Worm (Caenorhabditis elegans): ENCODE measurements around the gene Y54G11A.4.

Y54G11A.4 gene

ce11 chrII:14244457-14245254 is 48.0 kb upstream of the Y54G11A.4 start (continued):
- no peak for TF ChIP-seq lin-15B (tag; optimal IDR thresholded peaks at IDR 0.05)

ce11 chrII:14247227-14247626 is 45.4 kb upstream of the Y54G11A.4 start:
- no peak for TF ChIP-seq aly-2 (tag; optimal IDR thresholded peaks at IDR 0.05)
- no peak for TF ChIP-seq nhr-84 (tag; optimal IDR thresholded peaks at IDR 0.05)
- TF ChIP-seq jun-1 (tag; optimal IDR thresholded peaks at IDR 0.05) = no peak
- TF ChIP-seq unc-98 (GFP tag; IDR thresholded peaks at IDR 0.05) = no peak
- TF ChIP-seq lsy-2 (tag; optimal IDR thresholded peaks at IDR 0.05) = peak in 1 of 2 experiments; percentile 27
- TF ChIP-seq grh-1 (GFP tag; IDR thresholded peaks at IDR 0.05) = no peak
- TF ChIP-seq zip-4 (GFP tag; optimal IDR thresholded peaks at IDR 0.05) = no peak
- TF ChIP-seq efl-1 (optimal IDR thresholded peaks at IDR 0.05) = no peak
- TF ChIP-seq efl-1 (GFP tag; optimal IDR thresholded peaks at IDR 0.05 in 1 of 2) = peak in 1 of 2 experiments; percentile 8

- TF ChIP-seq lir-3 (tag; optimal IDR thresholded peaks at IDR 0.05; ENCODE audit: poor library complexity) (no peak), mdl-1 (tag; optimal IDR thresholded peaks at IDR 0.05) (peak in 1 of 2 experiments; percentile 43), ztf-11 (tag; optimal IDR thresholded peaks at IDR 0.05) (peak in 1 of 2 experiments; percentile 51), blmp-1 (tag; optimal IDR thresholded peaks at IDR 0.05) (peak; percentile 77), fkh-10 (GFP tag; optimal IDR thresholded peaks at IDR 0.05) (no peak), efl-1 (optimal IDR thresholded peaks at IDR 0.05) (peak; percentile 26 to 41), efl-1 (GFP tag; optimal IDR thresholded peaks at IDR 0.05 in 1 of 2) (peak; percentile 39 to 95), lin-14 (GFP tag; optimal IDR thresholded peaks at IDR 0.05) (peak; percentile 68), dsc-1 (tag; optimal IDR thresholded peaks at IDR 0.05) (no peak), dpl-1 (GFP tag; optimal IDR thresholded peaks at IDR 0.05) (peak in 2 of 3 experiments; percentile 37 to 38), lin-35 (GFP tag; optimal IDR thresholded peaks at IDR 0.05) (peak; percentile 7 to 71), snu-23 (GFP tag; optimal IDR thresholded peaks at IDR 0.05) (peak; percentile 59), mep-1 (tag; optimal IDR thresholded peaks at IDR 0.05) (peak; percentile 54), C16A3.4 (tag; optimal IDR thresholded peaks at IDR 0.05) (peak; percentile 17), nhr-71 (tag; optimal IDR thresholded peaks at IDR 0.05) (peak; percentile 8), lsy-2 (tag; optimal IDR thresholded peaks at IDR 0.05) (peak in 1 of 2 experiments; percentile 41), nhr-20 (tag; optimal IDR thresholded peaks at IDR 0.05) (peak; percentile 44)
Measured at ce11 chrII:14247748-14248502, 44.7 kb upstream of the Y54G11A.4 start.

- TF ChIP-seq hpl-2 (GFP tag; optimal IDR thresholded peaks at IDR 0.05) = no peak
- peak; percentile 32 for TF ChIP-seq blmp-1 (tag; optimal IDR thresholded peaks at IDR 0.05)
- peak; percentile 63 to 65 for TF ChIP-seq lin-35 (GFP tag; optimal IDR thresholded peaks at IDR 0.05)
- peak in 2 of 3 experiments; percentile 48 to 57 for TF ChIP-seq dpl-1 (GFP tag; optimal IDR thresholded peaks at IDR 0.05)
- peak; percentile 35 for TF ChIP-seq tbx-2 (tag; optimal IDR thresholded peaks at IDR 0.05)
- TF ChIP-seq C16A3.4 (tag; optimal IDR thresholded peaks at IDR 0.05) = peak; percentile 28
- TF ChIP-seq lin-13 (GFP tag; optimal IDR thresholded peaks at IDR 0.05) = no peak
- TF ChIP-seq swsn-7 (tag; optimal IDR thresholded peaks at IDR 0.05) = peak; percentile 50
- peak; percentile 47 for TF ChIP-seq xbp-1 (tag; optimal IDR thresholded peaks at IDR 0.05)
- TF ChIP-seq ceh-88 (GFP tag; IDR thresholded peaks at IDR 0.05) = no peak
- TF ChIP-seq jun-1 (tag; optimal IDR thresholded peaks at IDR 0.05) = peak; percentile 35
- TF ChIP-seq elt-3 (tag; optimal IDR thresholded peaks at IDR 0.05) = no peak
- peak; percentile 5; the same call in 1 of the 2 replicates for TF ChIP-seq nhr-19 (GFP tag; conservative IDR thresholded peaks at IDR 0.05)
- peak in 1 of 2 experiments; percentile 71 for TF ChIP-seq mdl-1 (tag; optimal IDR thresholded peaks at IDR 0.05)
- peak; percentile 67 for TF ChIP-seq nhr-71 (tag; optimal IDR thresholded peaks at IDR 0.05)
- no peak for TF ChIP-seq isw-1 (GFP tag; IDR thresholded peaks at IDR 0.05)
- TF ChIP-seq unc-86 (tag; optimal IDR thresholded peaks at IDR 0.05) = peak; percentile 26
- peak; percentile 17 for TF ChIP-seq lir-3 (tag; optimal IDR thresholded peaks at IDR 0.05; ENCODE audit: poor library complexity)
- no peak for TF ChIP-seq sup-37 (GFP tag; optimal IDR thresholded peaks at IDR 0.05)
- TF ChIP-seq alr-1 (tag; optimal IDR thresholded peaks at IDR 0.05; ENCODE audit: borderline replicate concordance) = no peak
- peak; percentile 69 for TF ChIP-seq snu-23 (GFP tag; optimal IDR thresholded peaks at IDR 0.05)
- TF ChIP-seq sox-4 (tag; optimal IDR thresholded peaks at IDR 0.05) = no peak
- no peak for TF ChIP-seq grh-1 (GFP tag; IDR thresholded peaks at IDR 0.05)
- peak; percentile 4 for TF ChIP-seq egl-13 (tag; optimal IDR thresholded peaks at IDR 0.05)
- peak; percentile 4 to 64 (median 37) for TF ChIP-seq ceh-82 (tag; optimal IDR thresholded peaks at IDR 0.05)
- peak; percentile 55 to 60 for TF ChIP-seq efl-1 (optimal IDR thresholded peaks at IDR 0.05)
- peak; percentile 62 to 95 for TF ChIP-seq efl-1 (GFP tag; optimal IDR thresholded peaks at IDR 0.05 in 1 of 2)
- TF ChIP-seq rnt-1 (tag; optimal IDR thresholded peaks at IDR 0.05) = peak; percentile 34
- TF ChIP-seq unc-130 (tag; optimal IDR thresholded peaks at IDR 0.05) = no peak
Measured at ce11 chrII:14249489-14249888, 43.1 kb upstream of the Y54G11A.4 start.

Data from whole organism, L1 larva.